Fruit fly (Drosophila melanogaster) whole organism, pupa: ENCODE results near the gene CG32700.

Experiments
- CG10348 ChIP-seq: fragments of 200-800 bp; sonication (Bioruptor generic); IDR thresholded peaks from 2 replicates; pipeline ENCODE4 v1.3.6; 2022; ENCODE audit warnings: missing biosample characterization, missing genetic modification characterization
- CG12605 ChIP-seq: fragments of 200-800 bp; sonication (Bioruptor generic); IDR thresholded peaks from 2 replicates; pipeline ENCODE4 v1.3.6; 2022; ENCODE audit warnings: missing biosample characterization, missing genetic modification characterization
- CG13204 ChIP-seq: fragments of 200-800 bp; sonication (Bioruptor generic); optimal IDR thresholded peaks from 2 replicates; lab custom pipeline; 2018; ENCODE audit warnings: missing biosample characterization, mild to moderate bottlenecking, missing genetic modification characterization, moderate library complexity
- CG14655 ChIP-seq: fragments of 200-800 bp; sonication (Bioruptor generic); optimal IDR thresholded peaks from 3 replicates; lab custom pipeline; 2017; ENCODE audit warnings: mild to moderate bottlenecking, missing biosample characterization, missing genetic modification reagents, missing genetic modification characterization
- CG15710 ChIP-seq: fragments of 200-800 bp; sonication (Bioruptor generic); optimal IDR thresholded peaks from 2 replicates; lab custom pipeline; 2018; ENCODE audit warnings: missing biosample characterization, mild to moderate bottlenecking, missing genetic modification characterization, moderate library complexity
- CG17806 ChIP-seq: fragments of 200-800 bp; sonication (Bioruptor generic); optimal IDR thresholded peaks from 2 replicates; lab custom pipeline; 2018; ENCODE audit warnings: missing biosample characterization, mild to moderate bottlenecking, missing genetic modification characterization, moderate library complexity
- CG32121 ChIP-seq: fragments of 200-800 bp; sonication (Bioruptor generic); IDR thresholded peaks from 2 replicates; pipeline ENCODE4 v1.3.6; 2022; ENCODE audit warnings: missing biosample characterization, missing genetic modification characterization
- CG34367 ChIP-seq: fragments of 200-800 bp; sonication (Bioruptor generic); optimal IDR thresholded peaks from 2 replicates; lab custom pipeline; 2018; ENCODE audit warnings: missing biosample characterization, mild to moderate bottlenecking, missing genetic modification characterization
- CG4496 ChIP-seq: fragments of 200-800 bp; sonication (Bioruptor generic); IDR thresholded peaks from 3 replicates; pipeline ENCODE4 v1.3.6; 2022; ENCODE audit warnings: missing biosample characterization, missing genetic modification characterization
- CG8159 ChIP-seq: fragments of 200-800 bp; sonication (Bioruptor generic); optimal IDR thresholded peaks from 3 replicates; lab custom pipeline; 2018; ENCODE audit warnings: missing biosample characterization, mild to moderate bottlenecking, missing genetic modification characterization, moderate library complexity
- CG8301 ChIP-seq: fragments of 200-800 bp; sonication (Bioruptor generic); optimal IDR thresholded peaks from 2 replicates; lab custom pipeline; 2018; ENCODE audit warnings: missing biosample characterization, mild to moderate bottlenecking, missing genetic modification characterization
- CG9948 ChIP-seq: fragments of 200-800 bp; sonication (Bioruptor generic); optimal IDR thresholded peaks from 2 replicates; lab custom pipeline; 2018; ENCODE audit warnings: missing biosample characterization, mild to moderate bottlenecking, missing genetic modification characterization, moderate library complexity
- D1 ChIP-seq: fragments of 200-800 bp; sonication (Bioruptor generic); optimal IDR thresholded peaks from 2 replicates; lab custom pipeline; 2018; ENCODE audit warnings: missing biosample characterization, mild to moderate bottlenecking, missing genetic modification characterization, moderate library complexity
- EcR ChIP-seq: fragments of 200-800 bp; sonication (Bioruptor generic); optimal IDR thresholded peaks from 3 replicates; lab custom pipeline; 2019; ENCODE audit warnings: missing biosample characterization, missing genetic modification characterization, mild to moderate bottlenecking, moderate library complexity, missing genetic modification reagents
- Ets98B ChIP-seq: fragments of 200-800 bp; sonication (Bioruptor generic); IDR thresholded peaks from 2 replicates; pipeline ENCODE4 v1.3.6; 2022; ENCODE audit warnings: missing biosample characterization, missing genetic modification characterization
- Pif1A ChIP-seq: fragments of 200-800 bp; sonication (Bioruptor generic); optimal IDR thresholded peaks from 3 replicates; lab custom pipeline; 2016; ENCODE audit warnings: missing biosample characterization, missing genetic modification characterization
- Pif1B ChIP-seq: fragments of 200-800 bp; sonication (Bioruptor generic); optimal IDR thresholded peaks from 3 replicates; lab custom pipeline; 2016; ENCODE audit warnings: missing biosample characterization, missing genetic modification characterization
- Snoo ChIP-seq: fragments of 200-800 bp; sonication (Bioruptor generic); optimal IDR thresholded peaks from 3 replicates; lab custom pipeline; 2017; ENCODE audit warnings: missing biosample characterization, mild to moderate bottlenecking, missing genetic modification characterization, inconsistent platforms
- fd96Ca ChIP-seq: fragments of 200-800 bp; sonication (Bioruptor generic); IDR thresholded peaks from 3 replicates; pipeline ENCODE4 v1.3.6; 2022; ENCODE audit warnings: missing biosample characterization, missing genetic modification characterization
- gl ChIP-seq: fragments of 200-800 bp; sonication (Bioruptor generic); optimal IDR thresholded peaks from 2 replicates; lab custom pipeline; 2018; ENCODE audit warnings: missing biosample characterization, mild to moderate bottlenecking, missing genetic modification characterization
- rn ChIP-seq: fragments of 200-800 bp; sonication (Bioruptor generic); IDR thresholded peaks from 2 replicates; pipeline ENCODE4 v1.3.6; 2022; ENCODE audit warnings: missing biosample characterization, missing genetic modification characterization

CG32700 gene

DNA sequence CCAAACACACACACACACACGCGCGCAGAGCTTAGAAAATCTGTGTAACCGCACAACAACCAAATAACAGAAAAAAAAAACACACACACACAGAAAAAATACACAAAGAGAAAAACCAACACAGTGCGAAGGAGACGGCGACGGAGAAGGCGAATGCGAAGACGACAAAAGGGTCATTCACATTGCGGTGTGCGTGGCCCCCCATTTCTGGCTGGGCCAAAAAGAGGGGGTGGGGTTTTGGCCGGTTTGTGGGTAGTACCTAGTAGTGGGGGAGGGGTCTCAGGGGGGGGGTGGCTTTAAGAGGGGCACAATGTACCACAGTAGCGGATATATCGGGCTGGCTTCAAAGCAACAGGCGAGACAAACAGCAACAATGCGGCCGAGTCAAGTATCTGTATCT lies 67.0 kb downstream of the CG32700 start:
- TF ChIP-seq CG12605 (peak; percentile 15; the same call in 1 of the 2 replicates), CG8159 (tag; lab: Kevin White, UChicago) (no peak), CG13204 (GFP tag; lab: Kevin White, UChicago) (peak; percentile 22), fd96Ca (GFP tag; lab: Robert Waterston, UW) (0 out of 3 replicates have a peak, but pooled peaks have one; percentile 42), CG4496 (peak; percentile 29; the same call in 1 of the 3 replicates), CG8301 (no peak), Ets98B (GFP tag; lab: Robert Waterston, UW) (peak; percentile 32; the same call in 1 of the 2 replicates), D1 (tag; lab: Kevin White, UChicago) (no peak), EcR (GFP tag; lab: Kevin White, UChicago) (peak; percentile 97)

dm6 chrX:9478756-9479155 lies 71.9 kb downstream of the CG32700 start:
- TF ChIP-seq rn (GFP tag; lab: Robert Waterston, UW) (no peak), Ets98B (GFP tag; lab: Robert Waterston, UW) (no peak), CG8301 (no peak), Pif1A (GFP tag; lab: Kevin White, UChicago) (no peak), gl (no peak), CG8159 (tag; lab: Kevin White, UChicago) (no peak), CG10348 (no peak), CG32121 (GFP tag; lab: Robert Waterston, UW) (no peak), EcR (GFP tag; lab: Kevin White, UChicago) (no peak), CG13204 (GFP tag; lab: Kevin White, UChicago) (no peak), CG14655 (GFP tag; lab: Kevin White, UChicago) (no peak)

DNA sequence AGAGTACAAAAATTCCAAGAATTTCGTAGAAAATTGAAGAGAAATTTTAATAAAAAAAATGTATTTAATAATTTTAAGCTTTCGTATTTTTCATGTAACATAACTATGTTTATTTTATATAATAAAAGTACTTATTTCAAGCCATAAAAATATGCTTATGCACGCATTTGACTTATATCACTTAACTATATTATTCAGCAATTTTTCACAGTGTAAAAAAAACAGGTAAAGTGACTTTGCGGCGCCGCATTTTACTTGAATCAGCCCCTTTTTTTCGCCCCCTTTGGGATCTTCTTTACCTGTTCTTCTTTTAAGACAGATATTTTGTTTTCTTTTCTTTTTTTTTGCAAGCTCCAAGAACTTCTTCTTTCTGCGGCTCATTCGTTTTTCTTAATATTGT lies 73.7 kb downstream of the CG32700 start:
- TF ChIP-seq Pif1A (GFP tag; lab: Kevin White, UChicago) = no peak
- no peak for TF ChIP-seq CG34367
- TF ChIP-seq Pif1B (GFP tag; lab: Kevin White, UChicago) = no peak
- TF ChIP-seq CG12605 = no peak
- no peak for TF ChIP-seq fd96Ca (GFP tag; lab: Robert Waterston, UW)
- peak; percentile 39 for TF ChIP-seq CG17806 (tag; lab: Kevin White, UChicago)
- no peak for TF ChIP-seq Ets98B (GFP tag; lab: Robert Waterston, UW)
- TF ChIP-seq CG10348 = no peak
- no peak for TF ChIP-seq CG4496
- no peak for TF ChIP-seq CG32121 (GFP tag; lab: Robert Waterston, UW)
- peak; percentile 42 for TF ChIP-seq CG14655 (GFP tag; lab: Kevin White, UChicago)
- peak; percentile 36 for TF ChIP-seq CG9948
- TF ChIP-seq EcR (GFP tag; lab: Kevin White, UChicago) = no peak
- peak; percentile 66 for TF ChIP-seq CG8159 (tag; lab: Kevin White, UChicago)
- no peak for TF ChIP-seq D1 (tag; lab: Kevin White, UChicago)
- no peak for TF ChIP-seq CG13204 (GFP tag; lab: Kevin White, UChicago)
- TF ChIP-seq gl = no peak
- TF ChIP-seq CG8301 = peak; percentile 19
- TF ChIP-seq CG15710 (tag; lab: Kevin White, UChicago) = peak; percentile 31
- no peak for TF ChIP-seq rn (GFP tag; lab: Robert Waterston, UW)
- TF ChIP-seq Snoo (tag; lab: Kevin White, UChicago) = no peak

- TF ChIP-seq CG13204 (GFP tag; lab: Kevin White, UChicago) = no peak
- peak; percentile 25; the same call in 1 of the 2 replicates for TF ChIP-seq Ets98B (GFP tag; lab: Robert Waterston, UW)
- TF ChIP-seq fd96Ca (GFP tag; lab: Robert Waterston, UW) = 0 out of 3 replicates have a peak, but pooled peaks have one; percentile 12
- peak; percentile 52; the same call in 1 of the 2 replicates for TF ChIP-seq CG12605
- TF ChIP-seq CG34367 = no peak
- peak; percentile 36; the same call in 1 of the 3 replicates for TF ChIP-seq CG4496
These were observed 76.5 kb downstream of the CG32700 start for dm6 chrX:9474115-9474514.

DNA sequence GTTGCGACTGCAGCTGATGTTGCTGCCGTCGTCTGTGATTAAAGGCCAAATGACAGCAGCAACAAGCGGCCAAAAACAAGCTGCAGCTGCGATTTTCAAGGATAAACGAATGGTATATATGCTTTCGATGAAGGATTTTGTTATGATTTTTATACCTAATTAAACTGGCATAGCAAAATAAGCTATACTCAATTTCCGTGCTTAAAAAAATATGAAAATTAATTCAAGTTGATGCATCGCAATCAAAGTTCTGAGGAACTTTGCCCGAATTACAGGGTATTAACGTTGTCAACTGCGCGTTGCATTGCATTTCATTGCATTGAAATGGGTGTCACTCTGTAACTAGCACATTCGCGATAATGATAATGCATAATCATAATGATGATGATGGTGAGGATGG lies 82.4 kb downstream of the CG32700 start:
- peak; percentile 50 for TF ChIP-seq Pif1B (GFP tag; lab: Kevin White, UChicago)
- no peak for TF ChIP-seq D1 (tag; lab: Kevin White, UChicago)
- no peak for TF ChIP-seq CG10348
- TF ChIP-seq CG9948 = peak; percentile 54
- peak; percentile 31; the same call in 1 of the 2 replicates for TF ChIP-seq CG12605
- no peak for TF ChIP-seq gl
- peak; percentile 70 for TF ChIP-seq CG14655 (GFP tag; lab: Kevin White, UChicago)
- peak; percentile 62 for TF ChIP-seq CG15710 (tag; lab: Kevin White, UChicago)
- peak; percentile 69 for TF ChIP-seq Ets98B (GFP tag; lab: Robert Waterston, UW)
- TF ChIP-seq CG8301 = peak; percentile 64
- TF ChIP-seq CG8159 (tag; lab: Kevin White, UChicago) = peak; percentile 64
- peak; percentile 54 for TF ChIP-seq fd96Ca (GFP tag; lab: Robert Waterston, UW)
- TF ChIP-seq Snoo (tag; lab: Kevin White, UChicago) = peak; percentile 30
- peak; percentile 77 for TF ChIP-seq CG4496
- TF ChIP-seq rn (GFP tag; lab: Robert Waterston, UW) = peak; percentile 64
- TF ChIP-seq Pif1A (GFP tag; lab: Kevin White, UChicago) = peak; percentile 66
- no peak for TF ChIP-seq EcR (GFP tag; lab: Kevin White, UChicago)
- TF ChIP-seq CG32121 (GFP tag; lab: Robert Waterston, UW) = peak; percentile 77
- TF ChIP-seq CG34367 = peak; percentile 44
- no peak for TF ChIP-seq CG13204 (GFP tag; lab: Kevin White, UChicago)
- peak; percentile 68 for TF ChIP-seq CG17806 (tag; lab: Kevin White, UChicago)
- TF ChIP-seq, all 21 proteins: peak for 16

DNA sequence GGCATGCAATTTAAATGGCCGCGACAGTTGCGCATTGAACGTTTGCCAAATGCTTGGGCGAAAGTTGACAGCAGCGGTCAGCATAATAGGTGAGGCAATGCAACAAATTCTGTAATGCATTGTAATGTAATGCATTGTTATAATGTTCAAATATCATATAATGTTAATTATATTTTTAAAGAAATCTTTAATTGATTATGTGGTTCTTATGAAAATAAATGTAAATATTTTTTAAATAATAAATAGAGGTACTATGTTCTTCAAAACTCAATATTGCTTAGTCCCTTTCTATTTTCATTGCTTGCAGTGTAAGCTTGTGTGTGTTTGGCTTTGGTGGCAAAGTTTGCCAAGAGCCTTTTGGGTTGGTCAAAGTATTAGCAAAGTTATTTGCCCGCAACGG lies 83.0 kb downstream of the CG32700 start:
- peak; percentile 9 for TF ChIP-seq CG15710 (tag; lab: Kevin White, UChicago)
- peak; percentile 32; the same call in 1 of the 2 replicates for TF ChIP-seq CG32121 (GFP tag; lab: Robert Waterston, UW)
- TF ChIP-seq Pif1B (GFP tag; lab: Kevin White, UChicago) = no peak
- TF ChIP-seq CG9948 = peak; percentile 46
- peak; percentile 57 for TF ChIP-seq CG8301
- peak; percentile 22 for TF ChIP-seq CG17806 (tag; lab: Kevin White, UChicago)
- peak; percentile 7; the same call in 1 of the 2 replicates for TF ChIP-seq Ets98B (GFP tag; lab: Robert Waterston, UW)
- TF ChIP-seq CG12605 = no peak
- peak; percentile 6; the same call in 1 of the 3 replicates for TF ChIP-seq CG4496
- TF ChIP-seq CG13204 (GFP tag; lab: Kevin White, UChicago) = no peak
- TF ChIP-seq CG14655 (GFP tag; lab: Kevin White, UChicago) = peak; percentile 58
